Fruit fly (Drosophila melanogaster) whole organism, embryonic: ENCODE data around the gene CG43750.

ENCODE experiments used
- CG10366 ChIP-seq: fragments of 200-800 bp; sonication (Bioruptor generic); IDR thresholded peaks from 2 replicates; pipeline ENCODE4 v1.3.6; 2022; ENCODE audit warnings: missing biosample characterization, missing genetic modification characterization
- CG11398 ChIP-seq: fragments of 200-800 bp; sonication (Bioruptor generic); optimal IDR thresholded peaks from 2 replicates; lab custom pipeline; 2016; ENCODE audit warnings: missing biosample characterization, missing genetic modification characterization
- CG11696 ChIP-seq: fragments of 200-800 bp; sonication (Bioruptor generic); IDR thresholded peaks from 2 replicates; pipeline ENCODE4 v1.3.6; 2022; ENCODE audit warnings: missing biosample characterization, missing genetic modification characterization
- CG12744 ChIP-seq: fragments of 200-800 bp; sonication (Bioruptor generic); optimal IDR thresholded peaks from 2 replicates; lab custom pipeline; 2016; ENCODE audit warnings: missing biosample characterization, missing genetic modification characterization
- CG14667 ChIP-seq: fragments of 200-800 bp; sonication (Bioruptor generic); IDR thresholded peaks from 2 replicates; pipeline ENCODE4 v1.3.6; 2022; ENCODE audit warnings: missing biosample characterization, missing genetic modification characterization
- CG15479 ChIP-seq: fragments of 200-800 bp; sonication (Bioruptor generic); optimal IDR thresholded peaks from 3 replicates; lab custom pipeline; 2019; ENCODE audit warnings: missing biosample characterization, mild to moderate bottlenecking, missing genetic modification characterization, moderate library complexity
- CG16813 ChIP-seq: fragments of 200-800 bp; sonication (Bioruptor generic); IDR thresholded peaks from 3 replicates; pipeline ENCODE4 v1.3.6; 2022; ENCODE audit warnings: missing biosample characterization, missing genetic modification characterization; ENCODE audit not compliant: partially characterized antibody
- CG17328 ChIP-seq: fragments of 200-800 bp; sonication (Bioruptor generic); IDR thresholded peaks from 2 replicates; pipeline ENCODE4 v1.3.6; 2022; ENCODE audit warnings: missing biosample characterization, missing genetic modification characterization
- CG18764 ChIP-seq: fragments of 200-800 bp; sonication (Bioruptor generic); optimal IDR thresholded peaks from 3 replicates; lab custom pipeline; 2016; ENCODE audit warnings: missing biosample characterization, missing genetic modification characterization
- CG2116 ChIP-seq: fragments of 200-800 bp; sonication (Bioruptor generic); optimal IDR thresholded peaks from 3 replicates; lab custom pipeline; 2018; ENCODE audit warnings: missing biosample characterization, mild to moderate bottlenecking, missing genetic modification characterization
- CG2712 ChIP-seq: fragments of 200-800 bp; optimal IDR thresholded peaks from 3 replicates; lab custom pipeline; 2019; ENCODE audit warnings: missing biosample characterization, mild to moderate bottlenecking, missing genetic modification characterization, moderate library complexity
- CG30020 ChIP-seq: fragments of 200-800 bp; optimal IDR thresholded peaks from 2 replicates; lab custom pipeline; 2019; ENCODE audit warnings: missing biosample characterization, mild to moderate bottlenecking, missing genetic modification characterization, moderate library complexity
- CG31224 ChIP-seq: fragments of 200-800 bp; sonication (Bioruptor generic); IDR thresholded peaks from 2 replicates; pipeline ENCODE4 v1.3.6; 2022; ENCODE audit warnings: missing biosample characterization, missing genetic modification characterization
- CG32532 ChIP-seq: fragments of 200-800 bp; sonication (Bioruptor generic); IDR thresholded peaks from 2 replicates; pipeline ENCODE4 v1.3.6; 2022; ENCODE audit warnings: missing biosample characterization, missing genetic modification characterization
- CG7556 ChIP-seq: fragments of 200-800 bp; sonication (Bioruptor generic); optimal IDR thresholded peaks from 2 replicates; lab custom pipeline; 2017; ENCODE audit warnings: missing biosample characterization, mild to moderate bottlenecking, missing genetic modification characterization
- CG7963 ChIP-seq: fragments of 200-800 bp; sonication (Bioruptor generic); IDR thresholded peaks from 3 replicates; pipeline ENCODE4 v1.3.6; 2022; ENCODE audit warnings: missing biosample characterization, missing genetic modification characterization; ENCODE audit not compliant: partially characterized antibody
- Chrac-16 ChIP-seq: fragments of 200-800 bp; sonication (Bioruptor generic); optimal IDR thresholded peaks from 3 replicates; lab custom pipeline; 2016; ENCODE audit warnings: missing biosample characterization, missing genetic modification characterization
- D19A ChIP-seq: fragments of 200-800 bp; optimal IDR thresholded peaks from 3 replicates; lab custom pipeline; 2019; ENCODE audit warnings: missing biosample characterization, mild to moderate bottlenecking, missing genetic modification characterization, moderate library complexity
- Dll ChIP-seq: fragments of 200-800 bp; sonication (Bioruptor generic); IDR thresholded peaks from 4 replicates; pipeline ENCODE4 v1.3.6; 2022; ENCODE audit warnings: missing biosample characterization, missing genetic modification characterization; ENCODE audit not compliant: partially characterized antibody
- Ets97D ChIP-seq: fragments of 200-800 bp; sonication (Bioruptor generic); optimal IDR thresholded peaks from 3 replicates; lab custom pipeline; 2016; ENCODE audit warnings: missing biosample characterization, missing genetic modification characterization
- H15 ChIP-seq: fragments of 200-800 bp; sonication (Bioruptor generic); IDR thresholded peaks from 3 replicates; pipeline ENCODE4 v1.3.6; 2022; ENCODE audit warnings: missing biosample characterization, missing genetic modification characterization
- H2.0 ChIP-seq: fragments of 200-800 bp; sonication (Bioruptor generic); IDR thresholded peaks from 2 replicates; pipeline ENCODE4 v1.3.6; 2022; ENCODE audit warnings: missing biosample characterization, missing genetic modification characterization
- Hr51 ChIP-seq, 2 experiments: fragments of 200-800 bp; sonication (Bioruptor generic); optimal IDR thresholded peaks; 2 replicates in 1 of 2; 3 replicates in 1 of 2; lab custom pipeline; 2016 to 2018; ENCODE audit warnings: missing biosample characterization in 2 of 2, missing genetic modification characterization in 2 of 2, mild to moderate bottlenecking in 1 of 2, moderate library complexity in 1 of 2
- Lhr ChIP-seq: fragments of 200-800 bp; sonication (Bioruptor generic); optimal IDR thresholded peaks from 3 replicates; lab custom pipeline; 2017; ENCODE audit warnings: mild to moderate bottlenecking, missing biosample characterization, missing genetic modification reagents, missing genetic modification characterization
- Neu2 ChIP-seq: fragments of 200-800 bp; sonication (Bioruptor generic); optimal IDR thresholded peaks from 3 replicates; lab custom pipeline; 2016; ENCODE audit warnings: missing biosample characterization, missing genetic modification characterization, borderline replicate concordance
- Rfx ChIP-seq: fragments of 200-800 bp; sonication (Bioruptor generic); IDR thresholded peaks from 2 replicates; pipeline ENCODE4 v1.3.6; 2022; ENCODE audit warnings: missing biosample characterization, missing genetic modification characterization
- ab ChIP-seq: fragments of 200-800 bp; sonication (Bioruptor generic); optimal IDR thresholded peaks from 2 replicates; lab custom pipeline; 2016; ENCODE audit warnings: missing biosample characterization, missing genetic modification characterization
- bab2 ChIP-seq: fragments of 200-800 bp; sonication (Bioruptor generic); optimal IDR thresholded peaks from 2 replicates; lab custom pipeline; 2016; ENCODE audit warnings: missing biosample characterization, missing genetic modification characterization
- bcd ChIP-seq: fragments of 200-800 bp; sonication (Bioruptor generic); optimal IDR thresholded peaks from 2 replicates; lab custom pipeline; 2017; ENCODE audit warnings: missing biosample characterization, mild to moderate bottlenecking, missing genetic modification characterization
- croc ChIP-seq: fragments of 200-800 bp; sonication (Bioruptor generic); conservative IDR thresholded peaks from 3 replicates; pipeline ENCODE4 v1.3.6; 2022; ENCODE audit warnings: missing biosample characterization, missing genetic modification characterization
- danr ChIP-seq: fragments of 200-800 bp; sonication (Bioruptor generic); IDR thresholded peaks from 2 replicates; pipeline ENCODE4 v1.3.6; 2022; ENCODE audit warnings: missing biosample characterization, missing genetic modification characterization
- disco-r ChIP-seq: fragments of 200-800 bp; sonication (Bioruptor generic); optimal IDR thresholded peaks from 2 replicates; lab custom pipeline; 2016; ENCODE audit warnings: missing biosample characterization, missing genetic modification characterization
- eyg ChIP-seq: fragments of 200-800 bp; sonication (Bioruptor generic); optimal IDR thresholded peaks from 3 replicates; lab custom pipeline; 2016; ENCODE audit warnings: missing biosample characterization, missing genetic modification characterization
- jumu ChIP-seq: fragments of 200-800 bp; sonication (Bioruptor generic); optimal IDR thresholded peaks from 3 replicates; lab custom pipeline; 2016; ENCODE audit warnings: missing biosample characterization, missing genetic modification characterization
- kah ChIP-seq: fragments of 200-800 bp; sonication (Bioruptor generic); optimal IDR thresholded peaks from 2 replicates; lab custom pipeline; 2018; ENCODE audit warnings: missing biosample characterization, mild to moderate bottlenecking, missing genetic modification characterization
- knrl ChIP-seq: fragments of 200-800 bp; sonication (Bioruptor generic); IDR thresholded peaks from 3 replicates; pipeline ENCODE4 v1.3.6; 2022; ENCODE audit warnings: missing biosample characterization, missing genetic modification characterization; ENCODE audit not compliant: partially characterized antibody
- lab ChIP-seq: fragments of 200-800 bp; sonication (Bioruptor generic); optimal IDR thresholded peaks from 3 replicates; lab custom pipeline; 2017; ENCODE audit warnings: missing biosample characterization, missing genetic modification characterization, mild to moderate bottlenecking, moderate library complexity, missing genetic modification reagents
- lbe ChIP-seq: fragments of 200-800 bp; sonication (Bioruptor generic); optimal IDR thresholded peaks from 2 replicates; lab custom pipeline; 2016; ENCODE audit warnings: missing biosample characterization, mild to moderate bottlenecking, missing genetic modification characterization
- lmd ChIP-seq: fragments of 200-800 bp; sonication (Bioruptor generic); IDR thresholded peaks from 2 replicates; pipeline ENCODE4 v1.3.6; 2022; ENCODE audit warnings: missing biosample characterization, missing genetic modification characterization
- luna ChIP-seq: fragments of 200-800 bp; sonication (Bioruptor generic); optimal IDR thresholded peaks from 2 replicates; lab custom pipeline; 2016; ENCODE audit warnings: missing biosample characterization, missing genetic modification characterization
- sens-2 ChIP-seq: fragments of 200-800 bp; sonication (Bioruptor generic); IDR thresholded peaks from 2 replicates; pipeline ENCODE4 v1.3.6; 2022; ENCODE audit warnings: missing biosample characterization, missing genetic modification characterization
- sima ChIP-seq: fragments of 200-800 bp; sonication (Bioruptor generic); optimal IDR thresholded peaks from 2 replicates; lab custom pipeline; 2016; ENCODE audit warnings: missing biosample characterization, missing genetic modification characterization
- slou ChIP-seq: fragments of 200-800 bp; sonication (Bioruptor generic); optimal IDR thresholded peaks from 3 replicates; lab custom pipeline; 2016; ENCODE audit warnings: missing biosample characterization, missing genetic modification characterization
- tgo ChIP-seq: fragments of 200-800 bp; sonication (Bioruptor generic); IDR thresholded peaks from 3 replicates; pipeline ENCODE4 v1.3.6; 2022; ENCODE audit warnings: missing biosample characterization, missing genetic modification characterization
- tin ChIP-seq: fragments of 200-800 bp; sonication (Bioruptor generic); optimal IDR thresholded peaks from 3 replicates; lab custom pipeline; 2016; ENCODE audit warnings: missing biosample characterization, missing genetic modification characterization
- tna ChIP-seq: fragments of 200-800 bp; sonication (Bioruptor generic); IDR thresholded peaks from 2 replicates; pipeline ENCODE4 v1.3.6; 2022; ENCODE audit warnings: missing biosample characterization, missing genetic modification characterization; ENCODE audit not compliant: partially characterized antibody
- trem ChIP-seq: fragments of 200-800 bp; optimal IDR thresholded peaks from 3 replicates; lab custom pipeline; 2019; ENCODE audit warnings: missing biosample characterization, mild to moderate bottlenecking, missing genetic modification characterization, moderate library complexity
- tup ChIP-seq: fragments of 200-800 bp; sonication (Bioruptor generic); optimal IDR thresholded peaks from 2 replicates; lab custom pipeline; 2016; ENCODE audit warnings: missing biosample characterization, mild to moderate bottlenecking, missing genetic modification characterization, moderate library complexity
- unc-4 ChIP-seq: fragments of 200-800 bp; sonication (Bioruptor generic); IDR thresholded peaks from 2 replicates; pipeline ENCODE4 v1.3.6; 2022; ENCODE audit warnings: missing biosample characterization, missing genetic modification characterization; ENCODE audit not compliant: partially characterized antibody
- wdn ChIP-seq: fragments of 200-800 bp; sonication (Bioruptor generic); IDR thresholded peaks from 2 replicates; pipeline ENCODE4 v1.3.6; 2022; ENCODE audit warnings: missing biosample characterization, missing genetic modification characterization
- zen ChIP-seq: fragments of 200-800 bp; sonication (Bioruptor generic); optimal IDR thresholded peaks from 3 replicates; lab custom pipeline; 2018; ENCODE audit warnings: missing biosample characterization, mild to moderate bottlenecking, missing genetic modification characterization, moderate library complexity

The CG43750 gene

DNA sequence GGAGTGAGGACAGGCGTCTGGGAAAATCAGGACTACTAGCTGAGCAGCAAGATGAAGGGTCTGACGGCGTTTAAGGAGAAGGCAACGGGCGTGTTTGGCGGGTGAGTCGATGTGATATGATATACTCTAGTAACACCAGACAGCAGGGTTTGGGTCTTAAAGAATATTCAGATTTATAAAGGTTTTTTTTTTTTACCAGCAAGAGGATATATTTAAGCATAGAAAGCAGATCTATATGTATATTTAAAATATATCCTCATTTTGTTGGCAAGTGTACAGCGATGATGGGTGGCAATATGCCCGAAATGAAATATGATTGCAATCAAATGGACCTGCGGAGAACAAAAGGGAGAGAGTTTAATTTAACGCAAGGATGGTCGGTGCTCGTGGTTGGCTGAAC is 11.7 kb upstream of the CG43750 start (continued):
- TF ChIP-seq CG7556 (GFP tag; lab: Kevin White, UChicago), result peak; percentile 26
- no peak for TF ChIP-seq Ets97D (GFP tag; lab: Kevin White, UChicago)
- TF ChIP-seq CG12744 (GFP tag; lab: Kevin White, UChicago), result no peak
- no peak for TF ChIP-seq kah
- TF ChIP-seq Dll (GFP tag; lab: Robert Waterston, UW), result no peak
- TF ChIP-seq eyg (GFP tag; lab: Kevin White, UChicago), result no peak
- 0 out of 3 replicates have a peak, but pooled peaks have one; percentile 43 for TF ChIP-seq H15
- TF ChIP-seq luna, result no peak
- no peak for TF ChIP-seq sima (GFP tag; lab: Kevin White, UChicago)
- no peak for TF ChIP-seq croc (GFP tag; lab: Robert Waterston, UW)
- no peak for TF ChIP-seq CG31224
- TF ChIP-seq lbe (GFP tag; lab: Kevin White, UChicago), result no peak
- no peak for TF ChIP-seq tup
- peak; percentile 36 for TF ChIP-seq lab (GFP tag; lab: Kevin White, UChicago)
- peak; percentile 34; the same call in 1 of the 2 replicates for TF ChIP-seq CG10366 (GFP tag; lab: Robert Waterston, UW)
- no peak for TF ChIP-seq CG2712
- TF ChIP-seq Rfx (GFP tag; lab: Robert Waterston, UW), result peak; percentile 35; the same call in 1 of the 2 replicates
- no peak for TF ChIP-seq ab
- TF ChIP-seq Chrac-16 (GFP tag; lab: Kevin White, UChicago), result no peak
- no peak for TF ChIP-seq tna (GFP tag; lab: Robert Waterston, UW)
- TF ChIP-seq CG7963 (GFP tag; lab: Robert Waterston, UW), result no peak
- TF ChIP-seq CG17328, result peak; percentile 46; the same call in 1 of the 2 replicates
- 0 out of 2 replicates have a peak, but pooled peaks have one; percentile 19 for TF ChIP-seq CG32532 (GFP tag; lab: Robert Waterston, UW)
- no peak for TF ChIP-seq tgo
- 0 out of 2 replicates have a peak, but pooled peaks have one; percentile 20 for TF ChIP-seq CG14667 (GFP tag; lab: Robert Waterston, UW)
- TF ChIP-seq unc-4 (GFP tag; lab: Robert Waterston, UW), result no peak
- no peak for TF ChIP-seq lmd (GFP tag; lab: Robert Waterston, UW)
- no peak for TF ChIP-seq knrl (GFP tag; lab: Robert Waterston, UW)
- TF ChIP-seq CG30020 (tag; lab: Kevin White, UChicago), result no peak
- no peak for TF ChIP-seq Neu2 (GFP tag; lab: Kevin White, UChicago)
- no peak for TF ChIP-seq CG18764 (GFP tag; lab: Kevin White, UChicago)
- no peak for TF ChIP-seq CG11398 (GFP tag; lab: Kevin White, UChicago)
- TF ChIP-seq disco-r, result no peak
- no peak for TF ChIP-seq jumu (GFP tag; lab: Kevin White, UChicago)
- TF ChIP-seq bab2 (GFP tag; lab: Kevin White, UChicago), result no peak
- TF ChIP-seq bcd (GFP tag; lab: Kevin White, UChicago), result no peak
- TF ChIP-seq trem (tag; lab: Kevin White, UChicago), result no peak
- TF ChIP-seq wdn (GFP tag; lab: Robert Waterston, UW), result no peak
- peak in 1 of 2 experiments; percentile 17 for TF ChIP-seq Hr51 (GFP tag; optimal IDR thresholded peaks at IDR 0.05; lab: Kevin White, UChicago)
- TF ChIP-seq tin (GFP tag; lab: Kevin White, UChicago), result no peak
- no peak for TF ChIP-seq CG15479
- TF ChIP-seq Lhr (GFP tag; lab: Kevin White, UChicago), result no peak
- TF ChIP-seq zen (tag; lab: Kevin White, UChicago), result no peak
- no peak for TF ChIP-seq D19A (tag; lab: Kevin White, UChicago)
- TF ChIP-seq CG2116 (GFP tag; lab: Kevin White, UChicago), result no peak
- TF ChIP-seq danr (GFP tag; lab: Robert Waterston, UW), result no peak
- no peak for TF ChIP-seq sens-2
- no peak for TF ChIP-seq CG11696
- TF ChIP-seq H2.0 (GFP tag; lab: Robert Waterston, UW), result 0 out of 2 replicates have a peak, but pooled peaks have one; percentile 4
- no peak for TF ChIP-seq slou (GFP tag; lab: Kevin White, UChicago)
- no peak for TF ChIP-seq CG16813 (GFP tag; lab: Robert Waterston, UW)
